Fruit fly (Drosophila melanogaster): ENCODE results near the gene CG10903.
A peak's percentile ranks its signal among the peaks of the same experiment; 100 is the strongest.

Gene CG10903

DNA sequence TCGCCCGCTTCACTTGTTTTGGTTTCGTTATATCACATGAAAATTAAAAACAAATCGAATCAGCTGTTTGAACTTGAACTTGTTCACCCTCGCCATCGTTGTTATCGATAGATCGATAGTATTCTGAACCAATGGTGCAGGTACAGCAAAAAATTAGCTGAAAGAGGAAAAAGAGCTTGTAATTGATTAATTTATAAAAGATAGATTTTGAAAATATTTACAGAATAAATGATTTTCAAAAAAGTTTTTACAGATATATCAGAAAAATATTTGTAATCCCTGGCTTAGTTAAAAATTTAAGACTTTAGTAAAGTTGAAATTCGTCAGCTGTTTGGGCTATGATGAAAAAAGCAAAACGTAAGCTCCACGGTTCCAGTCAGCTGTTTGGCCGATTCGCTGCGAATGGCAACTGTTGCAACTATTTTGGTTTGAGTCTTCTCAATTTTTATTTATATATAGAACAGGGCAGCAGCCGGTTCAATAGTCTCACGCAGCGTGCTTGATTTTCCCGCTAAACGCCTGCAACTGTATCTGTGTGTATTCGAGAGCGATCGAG lies 2.8 kb downstream of the CG10903 start, which contains the start of the genes CG11035 and unc-45 (continued):
- TF ChIP-seq CG1024 (GFP tag; IDR thresholded peaks at IDR 0.05) (no peak), hb (GFP tag; IDR thresholded peaks at IDR 0.05; ENCODE audit: partially characterized antibody) (no peak; the same call in 2 of the 3 replicates), dimm (GFP tag; IDR thresholded peaks at IDR 0.05) (no peak), ind (GFP tag; optimal IDR thresholded peaks at IDR 0.05) (peak; percentile 47), esg (GFP tag; conservative IDR thresholded peaks at IDR 0.05) (no peak), CG12104 (GFP tag; optimal IDR thresholded peaks at IDR 0.05) (peak; percentile 19), Trl (optimal IDR thresholded peaks at IDR 0.05) (no peak), Trl (GFP tag; optimal IDR thresholded peaks at IDR 0.05) (no peak), Dfd (GFP tag; optimal IDR thresholded peaks at IDR 0.05) (no peak), CG11696 (GFP tag; IDR thresholded peaks at IDR 0.05) (no peak), tin (GFP tag; optimal IDR thresholded peaks at IDR 0.05) (peak; percentile 31), YL-1 (GFP tag; optimal IDR thresholded peaks at IDR 0.05) (peak; percentile 61), CG14441 (GFP tag; IDR thresholded peaks at IDR 0.05) (no peak; the same call in 1 of the 2 replicates), HLHmδ (GFP tag; optimal IDR thresholded peaks at IDR 0.05) (no peak), pfk (GFP tag; optimal IDR thresholded peaks at IDR 0.05) (no peak), CG2712 (tag; optimal IDR thresholded peaks at IDR 0.05) (peak; percentile 64), Usf (GFP tag; optimal IDR thresholded peaks at IDR 0.05) (no peak), Chrac-16 (GFP tag; optimal IDR thresholded peaks at IDR 0.05) (peak; percentile 33), crol (GFP tag; IDR thresholded peaks at IDR 0.05) (no peak), NK7.1 (GFP tag; optimal IDR thresholded peaks at IDR 0.05) (no peak), stc (GFP tag; IDR thresholded peaks at IDR 0.05) (no peak), CkIIα-i1 (GFP tag; IDR thresholded peaks at IDR 0.05) (no peak), luna (GFP tag; optimal IDR thresholded peaks at IDR 0.05) (no peak), aop (GFP tag; IDR thresholded peaks at IDR 0.05) (no peak), Elba2 (GFP tag; optimal IDR thresholded peaks at IDR 0.05) (no peak), Dip3 (GFP tag; optimal IDR thresholded peaks at IDR 0.05) (no peak), Asciz (GFP tag; optimal IDR thresholded peaks at IDR 0.05) (no peak), kah (GFP tag; optimal IDR thresholded peaks at IDR 0.05) (no peak), tll (GFP tag; optimal IDR thresholded peaks at IDR 0.05) (no peak), Optix (GFP tag; IDR thresholded peaks at IDR 0.05) (no peak), sug (tag; optimal IDR thresholded peaks at IDR 0.05) (peak; percentile 62), CG12769 (tag; optimal IDR thresholded peaks at IDR 0.05) (no peak), eve (GFP tag; optimal IDR thresholded peaks at IDR 0.05) (no peak), CG10267 (tag; optimal IDR thresholded peaks at IDR 0.05) (peak; percentile 49), HmgD (GFP tag; optimal IDR thresholded peaks at IDR 0.05) (no peak), CG31365 (tag; optimal IDR thresholded peaks at IDR 0.05) (no peak), zf30C (GFP tag; optimal IDR thresholded peaks at IDR 0.05) (no peak), hbn (GFP tag; IDR thresholded peaks at IDR 0.05; ENCODE audit: partially characterized antibody) (peak; percentile 71), Kr (GFP tag; optimal IDR thresholded peaks at IDR 0.05) (no peak), CG2120 (GFP tag; optimal IDR thresholded peaks at IDR 0.05) (peak; percentile 59), H15 (GFP tag; IDR thresholded peaks at IDR 0.05) (no peak), Gug (GFP tag; IDR thresholded peaks at IDR 0.05) (no peak), Ada2b (GFP tag; IDR thresholded peaks at IDR 0.05) (no peak; the same call in 1 of the 2 replicates), CG18764 (GFP tag; optimal IDR thresholded peaks at IDR 0.05) (peak; percentile 26), CG17612 (GFP tag; IDR thresholded peaks at IDR 0.05) (no peak), CG8944 (GFP tag; optimal IDR thresholded peaks at IDR 0.05) (no peak), CG11504 (tag; optimal IDR thresholded peaks at IDR 0.05) (peak; percentile 61), CG34376 (GFP tag; optimal IDR thresholded peaks at IDR 0.05) (peak; percentile 20), CG7839 (tag; optimal IDR thresholded peaks at IDR 0.05) (peak; percentile 48), kni (GFP tag; optimal IDR thresholded peaks at IDR 0.05) (peak; percentile 64), trh (GFP tag; optimal IDR thresholded peaks at IDR 0.05) (no peak), exex (tag; optimal IDR thresholded peaks at IDR 0.05) (no peak)
